Worm (Caenorhabditis elegans) whole organism, late embryonic: ENCODE data around the gene col-17.

Experiments
- ama-1 ChIP-seq: fragments of 150-350 bp; optimal IDR thresholded peaks from 2 replicates; lab custom pipeline; 2014
- ceh-24 ChIP-seq: sonication (generic microtip); optimal IDR thresholded peaks from 2 replicates; lab custom pipeline; 2016; ENCODE audit warnings: mild to moderate bottlenecking, missing genetic modification characterization, missing compliant biosample characterization
- ceh-45 ChIP-seq: fragments of 200-800 bp; sonication (Bioruptor generic); IDR thresholded peaks from 2 replicates; pipeline ENCODE4 v1.3.6; 2022; ENCODE audit warnings: missing genetic modification reagents, missing genetic modification characterization, missing compliant biosample characterization
- ceh-9 ChIP-seq: sonication (generic microtip); optimal IDR thresholded peaks from 2 replicates; lab custom pipeline; 2016; ENCODE audit warnings: mild to moderate bottlenecking, missing genetic modification characterization, inconsistent platforms, missing compliant biosample characterization
- elt-2 ChIP-seq: sonication (generic microtip); optimal IDR thresholded peaks from 2 replicates; lab custom pipeline; 2016; ENCODE audit warnings: missing genetic modification reagents, missing genetic modification characterization, missing compliant biosample characterization
- ets-4 ChIP-seq: sonication (generic microtip); optimal IDR thresholded peaks from 2 replicates; lab custom pipeline; 2016; ENCODE audit warnings: missing genetic modification characterization, missing compliant biosample characterization
- fkh-10 ChIP-seq: fragments of 150-350 bp; optimal IDR thresholded peaks from 2 replicates; lab custom pipeline; 2014; ENCODE audit warnings: missing biosample characterization, missing genetic modification reagents, missing genetic modification characterization
- nfya-1 ChIP-seq: sonication (generic microtip); optimal IDR thresholded peaks from 2 replicates; lab custom pipeline; 2017; ENCODE audit warnings: missing genetic modification characterization, mild to moderate bottlenecking, missing compliant biosample characterization, antibody characterized with exemption, moderate library complexity
- nhr-232 ChIP-seq: sonication (generic microtip); optimal IDR thresholded peaks from 2 replicates; lab custom pipeline; 2016; ENCODE audit warnings: missing genetic modification characterization, missing compliant biosample characterization
- npax-4 ChIP-seq: sonication (generic microtip); optimal IDR thresholded peaks from 2 replicates; lab custom pipeline; 2016; ENCODE audit warnings: missing genetic modification characterization, missing compliant biosample characterization
- pros-1 ChIP-seq: fragments of 150-350 bp; optimal IDR thresholded peaks from 2 replicates; lab custom pipeline; 2014; ENCODE audit warnings: missing biosample characterization, missing genetic modification reagents, missing genetic modification characterization
- syd-9 ChIP-seq: sonication (generic microtip); optimal IDR thresholded peaks from 2 replicates; lab custom pipeline; 2016; ENCODE audit warnings: mild to moderate bottlenecking, missing genetic modification characterization, moderate library complexity, missing compliant biosample characterization
- tbx-2 ChIP-seq: sonication (generic microtip); optimal IDR thresholded peaks from 2 replicates; lab custom pipeline; 2016; ENCODE audit warnings: missing genetic modification characterization, missing compliant biosample characterization
- unc-86 ChIP-seq: sonication (generic microtip); optimal IDR thresholded peaks from 2 replicates; lab custom pipeline; 2016; ENCODE audit warnings: missing genetic modification characterization, missing compliant biosample characterization

DNA sequence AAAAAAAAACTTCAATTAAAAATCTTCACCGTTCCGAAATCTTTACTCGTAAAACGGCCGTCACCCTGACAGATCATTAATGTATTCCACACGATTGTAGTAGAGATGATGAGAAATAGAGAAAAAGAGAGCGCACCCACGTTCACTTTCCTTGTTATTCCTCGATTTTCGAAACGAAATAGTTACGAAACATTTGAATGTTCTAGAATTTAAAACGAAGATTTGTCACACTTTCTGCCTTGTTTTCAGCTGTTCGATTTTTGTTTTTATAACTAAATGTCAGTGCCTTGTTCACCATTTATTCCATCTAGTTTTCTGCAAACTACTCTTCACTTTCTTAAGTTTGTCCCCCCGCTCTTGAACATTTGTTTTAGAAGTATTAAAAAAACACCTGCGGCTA, 12.6 kb downstream of the col-17 start:
- no peak for TF ChIP-seq tbx-2 (tag; lab: Kevin White, UChicago)
- no peak for TF ChIP-seq syd-9
- no peak for TF ChIP-seq pros-1 (tag; lab: Kevin White, UChicago)
- TF ChIP-seq nfya-1 (tag; lab: Kevin White, UChicago): no peak
- TF ChIP-seq fkh-10: no peak
- no peak for TF ChIP-seq ceh-9 (tag; lab: Kevin White, UChicago)
- TF ChIP-seq elt-2 (tag; lab: Kevin White, UChicago): no peak
- no peak for TF ChIP-seq ama-1
- TF ChIP-seq ceh-24 (tag; lab: Kevin White, UChicago): no peak
- no peak for TF ChIP-seq nhr-232 (tag; lab: Kevin White, UChicago)
- no peak for TF ChIP-seq ets-4 (tag; lab: Kevin White, UChicago)
- TF ChIP-seq ceh-45 (GFP tag; lab: Robert Waterston, UW): no peak
- TF ChIP-seq unc-86 (tag; lab: Kevin White, UChicago): no peak
- TF ChIP-seq npax-4 (tag; lab: Kevin White, UChicago): no peak
